Worm (Caenorhabditis elegans) whole organism, L1 larva: ENCODE data around the gene F16G10.10.

Experiments used
- F16B12.6 ChIP-seq: fragments of 150-350 bp; optimal IDR thresholded peaks from 2 replicates; lab custom pipeline; 2014; ENCODE audit warnings: missing biosample characterization, missing genetic modification characterization
- aha-1 ChIP-seq: fragments of 150-350 bp; optimal IDR thresholded peaks from 2 replicates; lab custom pipeline; 2014; ENCODE audit warnings: missing biosample characterization, missing genetic modification characterization
- alr-1 ChIP-seq: fragments of 200-800 bp; sonication (Bioruptor generic); optimal IDR thresholded peaks from 2 replicates; lab custom pipeline; 2018; ENCODE audit warnings: borderline replicate concordance, mild to moderate bottlenecking, missing genetic modification characterization, missing compliant biosample characterization
- efl-1 ChIP-seq, 4 experiments: fragments of 150-350 bp; optimal IDR thresholded peaks in 3 of 4; peaks in 1 of 4; 1 replicate in 1 of 4; 2 replicates in 3 of 4; lab custom pipeline; 2014; ENCODE audit warnings: missing biosample characterization in 2 of 4, missing genetic modification characterization in 2 of 4, missing genetic modification reagents in 2 of 4
- efl-3 ChIP-seq: fragments of 200-800 bp; sonication (Bioruptor generic); optimal IDR thresholded peaks from 2 replicates; lab custom pipeline; 2018; ENCODE audit warnings: mild to moderate bottlenecking, missing genetic modification characterization, missing compliant biosample characterization
- egl-13 ChIP-seq: sonication (generic microtip); optimal IDR thresholded peaks from 2 replicates; lab custom pipeline; 2016; ENCODE audit warnings: missing genotype, missing genetic modification reagents, missing genetic modification characterization, missing compliant biosample characterization
- egl-27 ChIP-seq, 2 experiments: fragments of 150-350 bp in 1 of 2; sonication (generic microtip); optimal IDR thresholded peaks; 3 replicates each; lab custom pipeline; 2017 to 2018; ENCODE audit warnings: missing biosample characterization in 2 of 2, missing genetic modification characterization in 2 of 2, missing genetic modification reagents in 2 of 2
- ets-5 ChIP-seq: fragments of 200-800 bp; sonication (Bioruptor generic); IDR thresholded peaks from 2 replicates; pipeline ENCODE4 v1.3.6; 2022; ENCODE audit warnings: missing genetic modification characterization, missing compliant biosample characterization
- fkh-8 ChIP-seq: sonication (generic microtip); optimal IDR thresholded peaks from 2 replicates; lab custom pipeline; 2016; ENCODE audit warnings: mild to moderate bottlenecking, missing genetic modification characterization, missing compliant biosample characterization
- fos-1 ChIP-seq: fragments of 150-350 bp; optimal IDR thresholded peaks from 2 replicates; lab custom pipeline; 2014; ENCODE audit warnings: missing biosample characterization, missing genetic modification characterization
- hlh-4 ChIP-seq: sonication (generic microtip); optimal IDR thresholded peaks from 2 replicates; lab custom pipeline; 2016; ENCODE audit warnings: mild to moderate bottlenecking, missing genetic modification characterization, missing compliant biosample characterization
- lin-13 ChIP-seq: fragments of 150-350 bp; optimal IDR thresholded peaks from 2 replicates; lab custom pipeline; 2014; ENCODE audit warnings: missing biosample characterization, missing genetic modification reagents, missing genetic modification characterization
- lin-14 ChIP-seq: fragments of 200-800 bp; sonication (Bioruptor generic); optimal IDR thresholded peaks from 2 replicates; lab custom pipeline; 2018; ENCODE audit warnings: mild to moderate bottlenecking, missing genetic modification characterization, moderate library complexity, missing compliant biosample characterization
- lin-15B ChIP-seq: fragments of 150-350 bp; sonication (generic microtip); optimal IDR thresholded peaks from 3 replicates; lab custom pipeline; 2014; ENCODE audit warnings: missing biosample characterization, missing genetic modification characterization
- lin-35 ChIP-seq, 2 experiments: fragments of 150-350 bp; optimal IDR thresholded peaks; 2 replicates each; lab custom pipeline; 2014; ENCODE audit warnings: missing biosample characterization in 2 of 2, missing genetic modification characterization in 2 of 2, missing genetic modification reagents in 2 of 2
- lin-39 ChIP-seq: fragments of 150-350 bp; optimal IDR thresholded peaks from 2 replicates; lab custom pipeline; 2014; ENCODE audit warnings: missing biosample characterization, missing genetic modification reagents, missing genetic modification characterization
- lir-3 ChIP-seq: sonication (generic microtip); optimal IDR thresholded peaks from 2 replicates; lab custom pipeline; 2016; ENCODE audit warnings: mild to moderate bottlenecking, missing genetic modification characterization, moderate library complexity, missing compliant biosample characterization; ENCODE audit not compliant: poor library complexity
- lsy-2 ChIP-seq, 2 experiments: fragments of 150-350 bp; optimal IDR thresholded peaks; 2 replicates each; lab custom pipeline; 2014; ENCODE audit warnings: missing biosample characterization in 2 of 2, missing genetic modification characterization in 2 of 2
- mab-9 ChIP-seq: fragments of 200-800 bp; sonication (Bioruptor generic); IDR thresholded peaks from 2 replicates; pipeline ENCODE4 v1.3.6; 2022; ENCODE audit warnings: missing genetic modification reagents, missing genetic modification characterization, missing compliant biosample characterization
- mep-1 ChIP-seq: fragments of 150-350 bp; optimal IDR thresholded peaks from 2 replicates; lab custom pipeline; 2014; ENCODE audit warnings: missing biosample characterization, missing genetic modification characterization
- nhr-19 ChIP-seq: fragments of 200-800 bp; sonication (Bioruptor generic); conservative IDR thresholded peaks from 2 replicates; pipeline ENCODE4 v1.3.6; 2022; ENCODE audit warnings: missing genetic modification characterization, missing compliant biosample characterization
- pax-3 ChIP-seq: fragments of 200-800 bp; sonication (Bioruptor generic); optimal IDR thresholded peaks from 2 replicates; lab custom pipeline; 2018; ENCODE audit warnings: mild to moderate bottlenecking, missing genetic modification characterization, moderate library complexity, missing compliant biosample characterization
- rnt-1 ChIP-seq: sonication (generic microtip); optimal IDR thresholded peaks from 2 replicates; lab custom pipeline; 2016; ENCODE audit warnings: mild to moderate bottlenecking, missing genetic modification characterization, moderate library complexity, missing compliant biosample characterization
- snpc-4 ChIP-seq: fragments of 150-350 bp; optimal IDR thresholded peaks from 2 replicates; lab custom pipeline; 2014; ENCODE audit warnings: missing biosample characterization, missing genetic modification characterization
- snu-23 ChIP-seq: sonication (generic microtip); optimal IDR thresholded peaks from 2 replicates; lab custom pipeline; 2016; ENCODE audit warnings: missing genetic modification characterization, missing compliant biosample characterization
- sup-37 ChIP-seq: fragments of 200-800 bp; sonication (Bioruptor generic); optimal IDR thresholded peaks from 2 replicates; lab custom pipeline; 2018; ENCODE audit warnings: mild to moderate bottlenecking, missing genetic modification characterization, missing compliant biosample characterization
- unc-86 ChIP-seq: sonication (generic microtip); optimal IDR thresholded peaks from 2 replicates; lab custom pipeline; 2016; ENCODE audit warnings: missing genetic modification characterization, missing compliant biosample characterization
- zag-1 ChIP-seq: fragments of 150-350 bp; optimal IDR thresholded peaks from 2 replicates; lab custom pipeline; 2014; ENCODE audit warnings: missing biosample characterization, missing genetic modification characterization

Gene F16G10.10

DNA sequence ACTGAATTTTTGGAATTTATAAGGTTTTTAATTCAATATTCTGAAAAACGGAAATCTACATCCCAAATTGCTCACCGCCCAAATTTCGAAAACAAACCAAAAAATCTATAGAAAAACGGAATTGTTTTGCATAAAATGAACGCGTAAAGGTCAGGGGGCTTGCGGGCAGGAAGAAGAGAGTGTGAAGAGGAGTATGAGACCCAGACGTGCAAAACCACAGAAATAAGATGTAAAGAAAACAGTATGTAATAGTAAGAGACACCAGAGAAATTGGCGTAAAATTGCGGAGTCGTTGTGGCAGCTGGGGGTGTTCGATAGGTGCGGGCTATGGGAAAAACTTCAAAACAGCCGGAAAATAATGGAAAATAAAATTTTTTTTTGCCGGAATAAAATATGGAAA, 49.8 kb downstream of the F16G10.10 start:
- TF ChIP-seq lin-15B (tag; lab: Kevin White, UChicago) (no peak), fkh-8 (no peak), zag-1 (tag; lab: Kevin White, UChicago) (no peak), egl-13 (tag; lab: Kevin White, UChicago) (no peak), mep-1 (tag; lab: Kevin White, UChicago) (peak; percentile 35), hlh-4 (tag; lab: Kevin White, UChicago) (no peak), ets-5 (GFP tag; lab: Robert Waterston, UW) (no peak), F16B12.6 (tag; lab: Kevin White, UChicago) (peak; percentile 4), fos-1 (no peak), snpc-4 (tag; lab: Kevin White, UChicago) (no peak), egl-27 (tag; optimal IDR thresholded peaks at IDR 0.05; lab: Kevin White, UChicago) (no peak), alr-1 (no peak), lir-3 (tag; lab: Kevin White, UChicago) (no peak), sup-37 (GFP tag; lab: Kevin White, UChicago) (no peak), pax-3 (no peak), efl-1 (optimal IDR thresholded peaks at IDR 0.05; lab: Kevin White, UChicago) (peak; percentile 34 to 44), efl-1 (GFP tag; optimal IDR thresholded peaks at IDR 0.05 in 1 of 2; lab: Kevin White, UChicago) (peak; percentile 18 to 20), lin-14 (GFP tag; lab: Kevin White, UChicago) (peak; percentile 61), nhr-19 (no peak), rnt-1 (tag; lab: Kevin White, UChicago) (peak; percentile 78), snu-23 (peak; percentile 6), lin-39 (no peak), lin-13 (no peak), aha-1 (tag; lab: Kevin White, UChicago) (no peak), efl-3 (GFP tag; lab: Kevin White, UChicago) (no peak), lsy-2 (tag; optimal IDR thresholded peaks at IDR 0.05; lab: Kevin White, UChicago) (peak in 1 of 2 experiments; percentile 10), unc-86 (tag; lab: Kevin White, UChicago) (no peak), lin-35 (GFP tag; optimal IDR thresholded peaks at IDR 0.05; lab: Kevin White, UChicago) (peak; percentile 10 to 23), mab-9 (GFP tag; lab: Robert Waterston, UW) (no peak)
